Worm (Caenorhabditis elegans) whole organism, young adult: Measurements from ENCODE around the gene F29B9.5.

Experiments
- B0336.3 ChIP-seq: fragments of 200-800 bp; sonication (Bioruptor generic); IDR thresholded peaks from 2 replicates; pipeline ENCODE4 v1.3.6; 2022; ENCODE audit warnings: missing genetic modification characterization, missing compliant biosample characterization
- C06A6.2 ChIP-seq: fragments of 200-800 bp; sonication (Bioruptor generic); conservative IDR thresholded peaks from 2 replicates; pipeline ENCODE4 v1.3.6; 2022; ENCODE audit warnings: missing genetic modification characterization, missing compliant biosample characterization
- C17E4.6 ChIP-seq: fragments of 200-800 bp; sonication (Bioruptor generic); IDR thresholded peaks from 2 replicates; pipeline ENCODE4 v1.3.6; 2022; ENCODE audit warnings: missing genetic modification reagents, missing genetic modification characterization, missing compliant biosample characterization
- D2030.7 ChIP-seq: fragments of 200-800 bp; sonication (Bioruptor generic); IDR thresholded peaks from 2 replicates; pipeline ENCODE4 v1.3.6; 2022; ENCODE audit warnings: missing genetic modification reagents, missing genetic modification characterization, missing compliant biosample characterization
- F10E7.11 ChIP-seq: sonication (generic microtip); optimal IDR thresholded peaks from 2 replicates; lab custom pipeline; 2017; ENCODE audit warnings: mild to moderate bottlenecking, missing genetic modification characterization, moderate library complexity, missing compliant biosample characterization
- F23B12.7 ChIP-seq: sonication (generic microtip); optimal IDR thresholded peaks from 2 replicates; lab custom pipeline; 2017; ENCODE audit warnings: missing genetic modification characterization, mild to moderate bottlenecking, missing compliant biosample characterization, antibody characterized with exemption, moderate library complexity; ENCODE audit not compliant: insufficient read depth
- Y53G8AR.9 ChIP-seq: fragments of 200-800 bp; sonication (Bioruptor generic); conservative IDR thresholded peaks from 2 replicates; pipeline ENCODE4 v1.3.6; 2022; ENCODE audit warnings: missing genetic modification reagents, missing genetic modification characterization, missing compliant biosample characterization
- Y56A3A.18 ChIP-seq: fragments of 200-800 bp; sonication (Bioruptor generic); IDR thresholded peaks from 2 replicates; pipeline ENCODE4 v1.3.6; 2022; ENCODE audit warnings: missing genetic modification reagents, missing genetic modification characterization, missing compliant biosample characterization
- Y95B8A.8 ChIP-seq: fragments of 200-800 bp; sonication (Bioruptor generic); IDR thresholded peaks from 2 replicates; pipeline ENCODE4 v1.3.6; 2022; ENCODE audit warnings: missing genetic modification reagents, missing genetic modification characterization, missing compliant biosample characterization
- ZK185.1 ChIP-seq: sonication (generic microtip); optimal IDR thresholded peaks from 2 replicates; lab custom pipeline; 2016; ENCODE audit warnings: mild to moderate bottlenecking, missing genetic modification characterization, missing compliant biosample characterization; ENCODE audit not compliant: poor library complexity, severe bottlenecking
- aptf-2 ChIP-seq: fragments of 200-800 bp; sonication (Bioruptor generic); conservative IDR thresholded peaks from 2 replicates; pipeline ENCODE4 v1.3.6; 2022; ENCODE audit warnings: missing genetic modification reagents, missing genetic modification characterization, missing compliant biosample characterization
- attf-3 ChIP-seq: fragments of 200-800 bp; sonication (Bioruptor generic); conservative IDR thresholded peaks from 2 replicates; pipeline ENCODE4 v1.3.6; 2022; ENCODE audit warnings: missing genetic modification reagents, missing genetic modification characterization, missing compliant biosample characterization
- attf-5 ChIP-seq: fragments of 200-800 bp; sonication (Bioruptor generic); optimal IDR thresholded peaks from 2 replicates; lab custom pipeline; 2018; ENCODE audit warnings: mild to moderate bottlenecking, missing genetic modification characterization, missing compliant biosample characterization
- attf-6 ChIP-seq: fragments of 200-800 bp; sonication (Bioruptor generic); IDR thresholded peaks from 2 replicates; pipeline ENCODE4 v1.3.6; 2022; ENCODE audit warnings: missing genetic modification reagents, missing genetic modification characterization, missing compliant biosample characterization
- die-1 ChIP-seq: sonication (generic microtip); optimal IDR thresholded peaks from 2 replicates; lab custom pipeline; 2016; ENCODE audit warnings: missing genotype, mild to moderate bottlenecking, missing genetic modification characterization, missing compliant biosample characterization
- dox-1 ChIP-seq: fragments of 200-800 bp; sonication (Bioruptor generic); IDR thresholded peaks from 2 replicates; pipeline ENCODE4 v1.3.6; 2022; ENCODE audit warnings: missing genetic modification reagents, missing genetic modification characterization, missing compliant biosample characterization
- dpff-1 ChIP-seq: sonication (generic microtip); optimal IDR thresholded peaks from 2 replicates; lab custom pipeline; 2017; ENCODE audit warnings: mild to moderate bottlenecking, missing genetic modification characterization, missing compliant biosample characterization
- dpl-1 ChIP-seq: fragments of 150-350 bp; optimal IDR thresholded peaks from 2 replicates; lab custom pipeline; 2014; ENCODE audit warnings: missing biosample characterization, missing genetic modification reagents, missing genetic modification characterization
- efl-1 ChIP-seq: fragments of 150-350 bp; optimal IDR thresholded peaks from 2 replicates; lab custom pipeline; 2014; ENCODE audit warnings: missing biosample characterization, missing genetic modification reagents, missing genetic modification characterization
- egl-44 ChIP-seq: fragments of 200-800 bp; sonication (Bioruptor generic); IDR thresholded peaks from 2 replicates; pipeline ENCODE4 v1.3.6; 2022; ENCODE audit warnings: missing genetic modification reagents, missing genetic modification characterization, missing compliant biosample characterization
- ekl-4 ChIP-seq: fragments of 200-800 bp; sonication (Bioruptor generic); IDR thresholded peaks from 2 replicates; pipeline ENCODE4 v1.3.6; 2022; ENCODE audit warnings: missing genetic modification reagents, missing genetic modification characterization, missing compliant biosample characterization
- him-1 ChIP-seq: sonication (generic microtip); optimal IDR thresholded peaks from 2 replicates; lab custom pipeline; 2016; ENCODE audit warnings: missing genotype, missing genetic modification reagents, missing genetic modification characterization, missing compliant biosample characterization
- hlh-12 ChIP-seq: sonication (generic microtip); optimal IDR thresholded peaks from 2 replicates; lab custom pipeline; 2016; ENCODE audit warnings: missing genetic modification characterization, missing compliant biosample characterization
- hmg-20 ChIP-seq: fragments of 200-800 bp; sonication (Bioruptor generic); IDR thresholded peaks from 2 replicates; pipeline ENCODE4 v1.3.6; 2022; ENCODE audit warnings: missing genetic modification reagents, missing genetic modification characterization, missing compliant biosample characterization
- let-526 ChIP-seq: fragments of 200-800 bp; sonication (Bioruptor generic); IDR thresholded peaks from 2 replicates; pipeline ENCODE4 v1.3.6; 2022; ENCODE audit warnings: missing genetic modification reagents, missing genetic modification characterization, missing compliant biosample characterization
- lin-26 ChIP-seq: fragments of 200-800 bp; sonication (Bioruptor generic); IDR thresholded peaks from 2 replicates; pipeline ENCODE4 v1.3.6; 2022; ENCODE audit warnings: missing genetic modification reagents, missing genetic modification characterization, missing compliant biosample characterization
- lin-35 ChIP-seq, 3 experiments: fragments of 150-350 bp in 2 of 3; sonication (generic microtip) in 1 of 3; optimal IDR thresholded peaks; 2 replicates each; lab custom pipeline; 2014 to 2018; ENCODE audit warnings: missing biosample characterization in 3 of 3, missing genetic modification characterization in 3 of 3, missing genetic modification reagents in 3 of 3
- lsy-27 ChIP-seq: sonication (generic microtip); optimal IDR thresholded peaks from 2 replicates; lab custom pipeline; 2017; ENCODE audit warnings: missing genetic modification characterization, mild to moderate bottlenecking, missing compliant biosample characterization, antibody characterized with exemption, missing genotype, borderline replicate concordance; ENCODE audit not compliant: insufficient read depth
- madf-10 ChIP-seq: sonication (generic microtip); optimal IDR thresholded peaks from 2 replicates; lab custom pipeline; 2016; ENCODE audit warnings: mild to moderate bottlenecking, missing genetic modification characterization, missing compliant biosample characterization
- madf-3 ChIP-seq: fragments of 200-800 bp; sonication (Bioruptor generic); IDR thresholded peaks from 2 replicates; pipeline ENCODE4 v1.3.6; 2022; ENCODE audit warnings: missing genetic modification reagents, missing genetic modification characterization, missing compliant biosample characterization
- madf-8 ChIP-seq: fragments of 200-800 bp; sonication (Bioruptor generic); conservative IDR thresholded peaks from 2 replicates; pipeline ENCODE4 v1.3.6; 2022; ENCODE audit warnings: missing genetic modification reagents, missing genetic modification characterization, missing compliant biosample characterization
- mxl-1 ChIP-seq: sonication (generic microtip); optimal IDR thresholded peaks from 2 replicates; lab custom pipeline; 2016; ENCODE audit warnings: missing genetic modification characterization, missing compliant biosample characterization
- nhr-120 ChIP-seq: fragments of 200-800 bp; sonication (Bioruptor generic); IDR thresholded peaks from 2 replicates; pipeline ENCODE4 v1.3.6; 2022; ENCODE audit warnings: missing genetic modification characterization, missing compliant biosample characterization
- nhr-27 ChIP-seq: fragments of 200-800 bp; sonication (Bioruptor generic); optimal IDR thresholded peaks from 2 replicates; lab custom pipeline; 2018; ENCODE audit warnings: mild to moderate bottlenecking, missing genetic modification characterization, moderate library complexity, missing compliant biosample characterization
- nhr-80 ChIP-seq: sonication (generic microtip); optimal IDR thresholded peaks from 2 replicates; lab custom pipeline; 2016; ENCODE audit warnings: missing genetic modification characterization, missing compliant biosample characterization
- nhr-90 ChIP-seq: sonication (generic microtip); optimal IDR thresholded peaks from 2 replicates; lab custom pipeline; 2016; ENCODE audit warnings: missing genotype, mild to moderate bottlenecking, missing genetic modification characterization, missing compliant biosample characterization
- pbrm-1 ChIP-seq: fragments of 200-800 bp; sonication (Bioruptor generic); IDR thresholded peaks from 2 replicates; pipeline ENCODE4 v1.3.6; 2022; ENCODE audit warnings: missing genetic modification reagents, missing genetic modification characterization, missing compliant biosample characterization
- sdz-38 ChIP-seq: sonication (generic microtip); optimal IDR thresholded peaks from 2 replicates; lab custom pipeline; 2016; ENCODE audit warnings: missing genotype, missing genetic modification characterization, missing compliant biosample characterization
- snpc-4 ChIP-seq, 5 experiments: fragments of 150-350 bp in 1 of 5; sonication (generic microtip) in 4 of 5; optimal IDR thresholded peaks; 2 replicates each; lab custom pipeline; 2014 to 2018; ENCODE audit warnings: missing genetic modification characterization in 5 of 5, missing biosample characterization in 3 of 5, antibody characterized with exemption in 2 of 5, mild to moderate bottlenecking in 2 of 5, missing compliant biosample characterization in 2 of 5, missing genotype in 2 of 5, moderate library complexity in 2 of 5, missing genetic modification reagents in 1 of 5
- tbx-9 ChIP-seq: sonication (generic microtip); optimal IDR thresholded peaks from 2 replicates; lab custom pipeline; 2016; ENCODE audit warnings: borderline replicate concordance, missing genetic modification characterization, inconsistent platforms, missing compliant biosample characterization
- ztf-22 ChIP-seq: fragments of 200-800 bp; sonication (Bioruptor generic); optimal IDR thresholded peaks from 2 replicates; lab custom pipeline; 2018; ENCODE audit warnings: mild to moderate bottlenecking, missing genetic modification characterization, moderate library complexity, missing compliant biosample characterization
- ztf-25 ChIP-seq: fragments of 200-800 bp; sonication (Bioruptor generic); IDR thresholded peaks from 2 replicates; pipeline ENCODE4 v1.3.6; 2022; ENCODE audit warnings: missing genetic modification reagents, missing genetic modification characterization, missing compliant biosample characterization
- ztf-28 ChIP-seq: fragments of 200-800 bp; sonication (Bioruptor generic); IDR thresholded peaks from 2 replicates; pipeline ENCODE4 v1.3.6; 2022; ENCODE audit warnings: missing genetic modification reagents, missing genetic modification characterization, missing compliant biosample characterization

The F29B9.5 gene

ce11 chrIV:4647385-4647784 is 4.8 kb upstream of the F29B9.5 start, which contains the start of gene F29B9.8:
Gene F29B9.8, plus strand, starts transcription at chrIV:4647685.
- TF ChIP-seq pbrm-1 (GFP tag; lab: Robert Waterston, UW) = no peak
- TF ChIP-seq Y53G8AR.9 (GFP tag; lab: Robert Waterston, UW) = no peak
- no peak for TF ChIP-seq ZK185.1 (tag; lab: Kevin White, UChicago)
- no peak for TF ChIP-seq C17E4.6 (GFP tag; lab: Robert Waterston, UW)
- no peak for TF ChIP-seq nhr-90 (tag; lab: Kevin White, UChicago)
- TF ChIP-seq mxl-1 (tag; lab: Kevin White, UChicago) = no peak
- TF ChIP-seq attf-3 = no peak
- no peak for TF ChIP-seq nhr-27
- TF ChIP-seq ztf-22 = no peak
- TF ChIP-seq ekl-4 = no peak
- no peak for TF ChIP-seq attf-5 (GFP tag; lab: Kevin White, UChicago)
- TF ChIP-seq dpl-1 (GFP tag; lab: Kevin White, UChicago) = no peak
- TF ChIP-seq dpff-1 (tag; lab: Kevin White, UChicago) = no peak
- no peak for TF ChIP-seq nhr-120 (GFP tag; lab: Robert Waterston, UW)
- TF ChIP-seq madf-3 (GFP tag; lab: Robert Waterston, UW) = no peak
- no peak for TF ChIP-seq die-1 (tag; lab: Kevin White, UChicago)
- TF ChIP-seq lin-26 (GFP tag; lab: Robert Waterston, UW) = no peak

- TF ChIP-seq hlh-12 (tag; lab: Kevin White, UChicago) (no peak), madf-3 (GFP tag; lab: Robert Waterston, UW) (no peak), sdz-38 (tag; lab: Kevin White, UChicago) (no peak), ztf-28 (no peak), lsy-27 (no peak), dox-1 (GFP tag; lab: Robert Waterston, UW) (no peak), efl-1 (GFP tag; lab: Kevin White, UChicago) (no peak), attf-6 (GFP tag; lab: Robert Waterston, UW) (no peak), C06A6.2 (GFP tag; lab: Robert Waterston, UW) (no peak), dpl-1 (GFP tag; lab: Kevin White, UChicago) (no peak), hmg-20 (GFP tag; lab: Robert Waterston, UW) (no peak)
Observed at ce11 chrIV:4649460-4649859, 2.8 kb upstream of the F29B9.5 start, which contains the start of gene F29B9.7. Gene F29B9.7, plus strand, starts transcription at chrIV:4649760.

- TF ChIP-seq dox-1 (GFP tag; lab: Robert Waterston, UW) (peak; percentile 92), lin-35 (GFP tag; optimal IDR thresholded peaks at IDR 0.05; lab: Kevin White, UChicago) (peak; percentile 10 to 56 (median 54)), madf-10 (tag; lab: Kevin White, UChicago) (peak; percentile 92), Y95B8A.8 (peak; percentile 58; the same call in 1 of the 2 replicates), ztf-25 (GFP tag; lab: Robert Waterston, UW) (no peak), B0336.3 (peak; percentile 81), attf-5 (GFP tag; lab: Kevin White, UChicago) (peak; percentile 92), madf-8 (GFP tag; lab: Robert Waterston, UW) (peak; percentile 90), nhr-80 (tag; lab: Kevin White, UChicago) (peak; percentile 46), F10E7.11 (tag; lab: Kevin White, UChicago) (no peak), lin-26 (GFP tag; lab: Robert Waterston, UW) (peak; percentile 77), aptf-2 (GFP tag; lab: Robert Waterston, UW) (no peak), Y56A3A.18 (GFP tag; lab: Robert Waterston, UW) (no peak), D2030.7 (GFP tag; lab: Robert Waterston, UW) (peak; percentile 81), lsy-27 (peak; percentile 75), hlh-12 (tag; lab: Kevin White, UChicago) (no peak), C06A6.2 (GFP tag; lab: Robert Waterston, UW) (0 out of 2 replicates have a peak, but pooled peaks have one; percentile 28), let-526 (GFP tag; lab: Robert Waterston, UW) (no peak), him-1 (tag; lab: Kevin White, UChicago) (peak; percentile 18), tbx-9 (no peak), C17E4.6 (GFP tag; lab: Robert Waterston, UW) (peak; percentile 83; the same call in 1 of the 2 replicates), egl-44 (GFP tag; lab: Robert Waterston, UW) (no peak), madf-3 (GFP tag; lab: Robert Waterston, UW) (peak; percentile 89), die-1 (tag; lab: Kevin White, UChicago) (peak; percentile 1), efl-1 (GFP tag; lab: Kevin White, UChicago) (peak; percentile 93), snpc-4 (GFP tag; optimal IDR thresholded peaks at IDR 0.05; lab: Kevin White, UChicago) (peak; percentile 25), snpc-4 (tag; optimal IDR thresholded peaks at IDR 0.05; lab: Kevin White, UChicago) (peak; percentile 49 to 78 (median 67)), F23B12.7 (peak; percentile 50)
Observed at ce11 chrIV:4650624-4651094, 1.6 kb upstream of the F29B9.5 start, which contains the start of gene ubc-9. Gene ubc-9, plus strand, starts transcription at chrIV:4651044.
